Worm (Caenorhabditis elegans): ENCODE results near the gene M01H9.3.

DNA sequence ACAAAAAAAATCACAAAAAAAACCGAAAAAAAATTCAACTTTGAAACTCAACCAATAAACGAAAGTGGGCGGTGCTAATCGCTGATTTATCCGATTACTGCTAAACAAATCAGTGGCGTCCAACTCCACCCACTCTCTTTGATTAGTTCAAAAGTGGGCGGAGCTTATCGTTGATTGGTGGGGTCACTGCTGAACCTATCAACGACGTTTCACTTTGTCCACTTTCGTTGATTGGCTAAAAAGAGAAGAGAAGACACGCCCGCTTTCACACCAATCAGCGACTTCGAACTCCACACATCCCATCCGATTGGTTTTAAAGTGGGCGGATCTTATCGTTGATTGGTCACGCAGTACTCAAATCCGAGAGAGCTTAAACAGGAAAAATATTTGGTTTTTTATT is 53.0 kb downstream of the M01H9.3 start:
- no peak for TF ChIP-seq drap-1 (GFP tag; optimal IDR thresholded peaks at IDR 0.05)
- no peak for TF ChIP-seq ces-1 (GFP tag; optimal IDR thresholded peaks at IDR 0.05)

Data from whole organism, mixed stage, embryonic.